Worm (Caenorhabditis elegans) whole organism, young adult: ENCODE data around the gene C16D2.1.

Source experiments
- dpff-1 ChIP-seq: sonication (generic microtip); optimal IDR thresholded peaks from 2 replicates; lab custom pipeline; 2017; ENCODE audit warnings: mild to moderate bottlenecking, missing genetic modification characterization, missing compliant biosample characterization
- egl-18 ChIP-seq: fragments of 200-800 bp; sonication (Bioruptor generic); IDR thresholded peaks from 2 replicates; pipeline ENCODE4 v1.3.6; 2022; ENCODE audit warnings: missing genetic modification reagents, missing genetic modification characterization, missing compliant biosample characterization
- hmg-20 ChIP-seq: fragments of 200-800 bp; sonication (Bioruptor generic); IDR thresholded peaks from 2 replicates; pipeline ENCODE4 v1.3.6; 2022; ENCODE audit warnings: missing genetic modification reagents, missing genetic modification characterization, missing compliant biosample characterization
- hsf-1 ChIP-seq: fragments of 200-800 bp; sonication (Bioruptor generic); IDR thresholded peaks from 2 replicates; pipeline ENCODE4 v1.3.6; 2022; ENCODE audit warnings: missing genetic modification reagents, missing genetic modification characterization, missing compliant biosample characterization
- lir-1 ChIP-seq: fragments of 200-800 bp; sonication (Bioruptor generic); conservative IDR thresholded peaks from 2 replicates; pipeline ENCODE4 v1.3.6; 2022; ENCODE audit warnings: missing genetic modification reagents, missing genetic modification characterization, missing compliant biosample characterization
- nhr-80 ChIP-seq: sonication (generic microtip); optimal IDR thresholded peaks from 2 replicates; lab custom pipeline; 2016; ENCODE audit warnings: missing genetic modification characterization, missing compliant biosample characterization
- ztf-18 ChIP-seq: sonication (generic microtip); optimal IDR thresholded peaks from 2 replicates; lab custom pipeline; 2016; ENCODE audit warnings: missing genotype, mild to moderate bottlenecking, missing genetic modification characterization, missing compliant biosample characterization
- ztf-28 ChIP-seq: fragments of 200-800 bp; sonication (Bioruptor generic); IDR thresholded peaks from 2 replicates; pipeline ENCODE4 v1.3.6; 2022; ENCODE audit warnings: missing genetic modification reagents, missing genetic modification characterization, missing compliant biosample characterization

The C16D2.1 gene

ce11 chrII:9178811-9179210 lies 47.3 kb downstream of the C16D2.1 start:
- TF ChIP-seq lir-1 (GFP tag; lab: Robert Waterston, UW) (no peak), ztf-18 (tag; lab: Kevin White, UChicago) (no peak), dpff-1 (tag; lab: Kevin White, UChicago) (no peak), egl-18 (GFP tag; lab: Robert Waterston, UW) (no peak), hmg-20 (no peak), hsf-1 (GFP tag; lab: Robert Waterston, UW) (no peak)

DNA sequence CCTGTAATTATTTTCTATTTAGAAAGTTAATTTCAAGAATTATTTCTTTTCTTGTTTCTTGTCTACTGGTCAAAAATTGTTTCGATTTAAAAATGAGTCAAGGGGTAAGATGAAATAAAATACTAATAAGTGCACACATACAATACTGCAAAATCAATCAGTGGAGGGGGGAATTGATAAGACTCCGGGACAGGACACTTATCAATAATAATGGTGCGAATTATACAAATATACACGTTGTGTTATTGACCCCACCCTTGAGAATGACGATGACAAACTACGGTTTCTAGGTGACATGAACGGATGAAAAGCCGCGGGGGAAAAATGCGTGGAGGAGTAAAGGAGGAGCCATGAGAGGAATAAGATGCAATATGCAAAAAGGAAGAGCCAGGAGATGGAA lies 49.7 kb downstream of the C16D2.1 start:
- TF ChIP-seq ztf-28 (GFP tag; lab: Robert Waterston, UW), result no peak
- peak; percentile 59 for TF ChIP-seq nhr-80 (tag; lab: Kevin White, UChicago)
